Fruit fly (Drosophila melanogaster): ENCODE results near the gene CG6766.
A peak's percentile ranks its signal among the peaks of the same experiment; 100 is the strongest.
"Not testable (repeated sequence)": the region's sequence is repeated elsewhere in the genome, so short reads cannot be mapped to it uniquely, and the experiment has no call there.

The CG6766 gene

dm6 chr2L:12002922-12003791 lies 37.3 kb downstream of the CG6766 start (continued):
- peak; percentile 63 for TF ChIP-seq CG3919 (GFP tag; optimal IDR thresholded peaks at IDR 0.05)
- peak; percentile 61 for TF ChIP-seq Hr4 (GFP tag; optimal IDR thresholded peaks at IDR 0.05)
- TF ChIP-seq CG9139 (GFP tag; optimal IDR thresholded peaks at IDR 0.05), result no peak
- no peak for TF ChIP-seq dac (GFP tag; optimal IDR thresholded peaks at IDR 0.05)
- no peak for TF ChIP-seq lz (GFP tag; optimal IDR thresholded peaks at IDR 0.05)
- no peak for TF ChIP-seq CG11902 (GFP tag; optimal IDR thresholded peaks at IDR 0.05)
- peak; percentile 12 for TF ChIP-seq Smox (GFP tag; optimal IDR thresholded peaks at IDR 0.05)
- TF ChIP-seq CG32006 (GFP tag; optimal IDR thresholded peaks at IDR 0.05), result peak; percentile 61
- TF ChIP-seq Eip75B (GFP tag; optimal IDR thresholded peaks at IDR 0.05), result no peak
- no peak for TF ChIP-seq Gug (GFP tag; IDR thresholded peaks at IDR 0.05)
- peak; percentile 56 for TF ChIP-seq acj6 (GFP tag; optimal IDR thresholded peaks at IDR 0.05)
- TF ChIP-seq Met (GFP tag; optimal IDR thresholded peaks at IDR 0.05), result peak; percentile 27
- TF ChIP-seq CG6163 (GFP tag; IDR thresholded peaks at IDR 0.05), result no peak
- TF ChIP-seq fd59A (GFP tag; optimal IDR thresholded peaks at IDR 0.05), result no peak
- TF ChIP-seq CG7368 (GFP tag; optimal IDR thresholded peaks at IDR 0.05), result peak; percentile 30
- peak; percentile 99 for TF ChIP-seq CG6854 (GFP tag; optimal IDR thresholded peaks at IDR 0.05)
- peak; percentile 35 for TF ChIP-seq achi (GFP tag; optimal IDR thresholded peaks at IDR 0.05)
- peak; percentile 18 to 68 for TF ChIP-seq ss (GFP tag; optimal IDR thresholded peaks at IDR 0.05)

dm6 chr2L:12002051-12002450 lies 38.4 kb downstream of the CG6766 start, which contains the start of gene Hacd1:
Gene Hacd1 (minus strand): TSS chr2L:12002266.
- TF ChIP-seq net (GFP tag; optimal IDR thresholded peaks at IDR 0.05) (no peak), svp (GFP tag) (peak; percentile 92)

- TF ChIP-seq svp (GFP tag) (peak; percentile 55), CG15336 (GFP tag; IDR thresholded peaks at IDR 0.05) (no peak)
Measured at dm6 chr2L:12001132-12001531, 39.4 kb downstream of the CG6766 start.

- TF ChIP-seq CG8632, cyc, OdsH (GFP tag; optimal IDR thresholded peaks at IDR 0.05): not testable (repeated sequence)
Measured at dm6 chr2L:11999240-11999704, 41.2 kb downstream of the CG6766 start, which contains the start of the genes CG18787 and Nfs1. Gene CG18787 (minus strand): TSS chr2L:11999340. Gene Nfs1 (plus strand): TSS chr2L:11999654.

- TF ChIP-seq Lpt (GFP tag; optimal IDR thresholded peaks at IDR 0.05); spab (GFP tag; optimal IDR thresholded peaks at IDR 0.05); CG15336 (GFP tag; IDR thresholded peaks at IDR 0.05): not testable (repeated sequence)
Measured at dm6 chr2L:11996509-11996908, 44.0 kb downstream of the CG6766 start, which contains the start of gene Ada1-1. Gene Ada1-1 (plus strand): TSS chr2L:11996809.

- TF ChIP-seq CG11762 (GFP tag; optimal IDR thresholded peaks at IDR 0.05; ENCODE audit: insufficient read depth); CG6808 (GFP tag; optimal IDR thresholded peaks at IDR 0.05); CG32006 (GFP tag; optimal IDR thresholded peaks at IDR 0.05): not testable (repeated sequence)
Measured at dm6 chr2L:11995332-11995790, 45.1 kb downstream of the CG6766 start, which contains the start of the genes CG18789 and Qtzl. Gene CG18789 (minus strand): TSS chr2L:11995432. Gene Qtzl (plus strand): TSS chr2L:11995740.
